Worm (Caenorhabditis elegans) whole organism, mixed stage, embryonic: Measurements from ENCODE around the gene R11G11.16.

ENCODE experiments used
- bed-3 ChIP-seq: fragments of 200-800 bp; sonication (Bioruptor generic); optimal IDR thresholded peaks from 3 replicates; lab custom pipeline; 2018; ENCODE audit warnings: mild to moderate bottlenecking, missing genetic modification characterization, moderate library complexity, missing compliant biosample characterization
- blmp-1 ChIP-seq: fragments of 150-350 bp; optimal IDR thresholded peaks from 2 replicates; lab custom pipeline; 2014; ENCODE audit warnings: missing biosample characterization, missing genetic modification characterization
- ceh-39 ChIP-seq: fragments of 150-350 bp; optimal IDR thresholded peaks from 2 replicates; lab custom pipeline; 2014; ENCODE audit warnings: missing biosample characterization, missing genetic modification characterization
- ceh-43 ChIP-seq: fragments of 200-800 bp; sonication (Bioruptor generic); optimal IDR thresholded peaks from 2 replicates; lab custom pipeline; 2018; ENCODE audit warnings: mild to moderate bottlenecking, missing genetic modification characterization, moderate library complexity, missing compliant biosample characterization
- ceh-83 ChIP-seq: fragments of 200-800 bp; sonication (Bioruptor generic); optimal IDR thresholded peaks from 2 replicates; lab custom pipeline; 2018; ENCODE audit warnings: mild to moderate bottlenecking, missing genetic modification characterization, missing compliant biosample characterization
- ces-1 ChIP-seq: fragments of 150-350 bp; optimal IDR thresholded peaks from 2 replicates; lab custom pipeline; 2014; ENCODE audit warnings: missing biosample characterization, missing genetic modification reagents, missing genetic modification characterization
- cnd-1 ChIP-seq: fragments of 200-800 bp; sonication (Bioruptor generic); optimal IDR thresholded peaks from 2 replicates; lab custom pipeline; 2018; ENCODE audit warnings: mild to moderate bottlenecking, missing genetic modification characterization, missing compliant biosample characterization
- drap-1 ChIP-seq: fragments of 200-800 bp; sonication (Bioruptor generic); optimal IDR thresholded peaks from 3 replicates; lab custom pipeline; 2018; ENCODE audit warnings: mild to moderate bottlenecking, missing genetic modification characterization, missing compliant biosample characterization
- elt-1 ChIP-seq: sonication (generic microtip); optimal IDR thresholded peaks from 2 replicates; lab custom pipeline; 2017; ENCODE audit warnings: missing genetic modification characterization, mild to moderate bottlenecking, missing compliant biosample characterization, antibody characterized with exemption, moderate library complexity, borderline replicate concordance; ENCODE audit not compliant: insufficient read depth
- elt-3 ChIP-seq: fragments of 150-350 bp; optimal IDR thresholded peaks from 2 replicates; lab custom pipeline; 2014; ENCODE audit warnings: missing biosample characterization, missing genetic modification characterization
- flh-1 ChIP-seq: fragments of 200-800 bp; sonication (Bioruptor generic); optimal IDR thresholded peaks from 2 replicates; lab custom pipeline; 2018; ENCODE audit warnings: mild to moderate bottlenecking, missing genetic modification characterization, moderate library complexity, missing compliant biosample characterization
- ham-2 ChIP-seq: fragments of 200-800 bp; sonication (Bioruptor generic); optimal IDR thresholded peaks from 2 replicates; lab custom pipeline; 2018; ENCODE audit warnings: mild to moderate bottlenecking, missing genetic modification characterization, missing compliant biosample characterization
- hlh-1 ChIP-seq: fragments of 150-350 bp; optimal IDR thresholded peaks from 2 replicates; lab custom pipeline; 2014; ENCODE audit warnings: missing biosample characterization, missing genetic modification reagents, missing genetic modification characterization
- lin-13 ChIP-seq: fragments of 150-350 bp; optimal IDR thresholded peaks from 2 replicates; lab custom pipeline; 2014; ENCODE audit warnings: missing biosample characterization, missing genetic modification characterization
- lin-32 ChIP-seq: fragments of 200-800 bp; sonication (Bioruptor generic); optimal IDR thresholded peaks from 2 replicates; lab custom pipeline; 2018; ENCODE audit warnings: mild to moderate bottlenecking, missing genetic modification characterization, missing compliant biosample characterization
- lsy-2 ChIP-seq: fragments of 150-350 bp; optimal IDR thresholded peaks from 2 replicates; lab custom pipeline; 2014; ENCODE audit warnings: missing biosample characterization, missing genetic modification characterization
- mab-5 ChIP-seq: fragments of 150-350 bp; optimal IDR thresholded peaks from 2 replicates; lab custom pipeline; 2014; ENCODE audit warnings: missing biosample characterization, missing genetic modification characterization
- mep-1 ChIP-seq: fragments of 150-350 bp; optimal IDR thresholded peaks from 2 replicates; lab custom pipeline; 2017; ENCODE audit warnings: missing biosample characterization, missing genetic modification reagents, missing genetic modification characterization, inconsistent platforms
- mls-2 ChIP-seq: sonication (generic microtip); optimal IDR thresholded peaks from 2 replicates; lab custom pipeline; 2016; ENCODE audit warnings: mild to moderate bottlenecking, missing genetic modification characterization, moderate library complexity, missing compliant biosample characterization
- nhr-12 ChIP-seq: fragments of 150-350 bp; optimal IDR thresholded peaks from 2 replicates; lab custom pipeline; 2014; ENCODE audit warnings: missing biosample characterization, missing genetic modification characterization
- nhr-2 ChIP-seq: fragments of 150-350 bp; optimal IDR thresholded peaks from 2 replicates; lab custom pipeline; 2014; ENCODE audit warnings: missing biosample characterization, missing genetic modification characterization
- nhr-237 ChIP-seq: fragments of 150-350 bp; optimal IDR thresholded peaks from 2 replicates; lab custom pipeline; 2014; ENCODE audit warnings: missing biosample characterization, missing genetic modification characterization
- nhr-28 ChIP-seq: fragments of 150-350 bp; optimal IDR thresholded peaks from 2 replicates; lab custom pipeline; 2014; ENCODE audit warnings: missing biosample characterization, missing genetic modification characterization
- nhr-76 ChIP-seq: sonication (generic microtip); optimal IDR thresholded peaks from 2 replicates; lab custom pipeline; 2017; ENCODE audit warnings: missing biosample characterization, missing genetic modification characterization
- pha-4 ChIP-seq: fragments of 150-350 bp; optimal IDR thresholded peaks from 2 replicates; lab custom pipeline; 2018; ENCODE audit warnings: missing biosample characterization, missing genetic modification reagents, missing genetic modification characterization
- sem-2 ChIP-seq: fragments of 200-800 bp; sonication (Bioruptor generic); optimal IDR thresholded peaks from 2 replicates; lab custom pipeline; 2018; ENCODE audit warnings: mild to moderate bottlenecking, missing genetic modification characterization, missing compliant biosample characterization
- snpc-4 ChIP-seq: fragments of 150-350 bp; optimal IDR thresholded peaks from 2 replicates; lab custom pipeline; 2014; ENCODE audit warnings: missing biosample characterization, missing genetic modification characterization
- sptf-1 ChIP-seq: sonication (generic microtip); optimal IDR thresholded peaks from 2 replicates; lab custom pipeline; 2017; ENCODE audit warnings: mild to moderate bottlenecking, missing genetic modification characterization, moderate library complexity, missing compliant biosample characterization
- tbx-8 ChIP-seq: fragments of 200-800 bp; sonication (Bioruptor generic); optimal IDR thresholded peaks from 2 replicates; lab custom pipeline; 2018; ENCODE audit warnings: mild to moderate bottlenecking, missing genetic modification characterization, moderate library complexity, missing compliant biosample characterization
- unc-120 ChIP-seq: sonication (generic microtip); optimal IDR thresholded peaks from 2 replicates; lab custom pipeline; 2017; ENCODE audit warnings: missing genetic modification characterization, missing compliant biosample characterization; ENCODE audit not compliant: poor library complexity, severe bottlenecking
- unc-62 ChIP-seq: fragments of 150-350 bp; optimal IDR thresholded peaks from 2 replicates; lab custom pipeline; 2014; ENCODE audit warnings: missing biosample characterization, missing genetic modification reagents, missing genetic modification characterization
- zip-8 ChIP-seq: fragments of 150-350 bp; optimal IDR thresholded peaks from 2 replicates; lab custom pipeline; 2014; ENCODE audit warnings: missing biosample characterization, missing genetic modification characterization
- ztf-11 ChIP-seq: fragments of 150-350 bp; optimal IDR thresholded peaks from 2 replicates; lab custom pipeline; 2014; ENCODE audit warnings: missing biosample characterization, missing genetic modification characterization

Gene R11G11.16

ce11 chrV:559940-560339 lies 35.0 kb upstream of the R11G11.16 start, which contains the start of gene srx-7:
TSS of gene srx-7 (plus strand) at chrV:560195.
- no peak for TF ChIP-seq hlh-1 (tag; lab: Kevin White, UChicago)
- no peak for TF ChIP-seq unc-120
- no peak for TF ChIP-seq ces-1 (GFP tag; lab: Kevin White, UChicago)
- TF ChIP-seq mab-5 (tag; lab: Kevin White, UChicago) = no peak
- no peak for TF ChIP-seq unc-62

DNA sequence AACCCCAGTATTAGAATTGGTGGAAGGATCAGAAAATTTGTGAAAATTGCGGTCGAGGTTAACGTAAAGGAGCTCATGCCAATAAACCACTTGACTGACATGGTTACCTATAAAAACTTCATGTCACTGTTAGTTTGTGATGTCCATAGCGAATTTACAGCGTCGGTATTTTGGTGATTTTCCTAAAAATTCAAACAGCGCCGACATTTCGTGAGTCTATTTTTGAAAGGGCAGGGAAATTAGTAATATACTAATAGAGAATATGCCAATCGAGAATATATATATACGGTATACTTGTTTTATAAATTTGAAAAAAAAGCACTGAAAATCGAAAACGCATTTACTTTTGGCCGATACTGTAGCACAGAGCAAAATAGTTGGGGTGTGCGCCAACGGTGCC lies 31.1 kb upstream of the R11G11.16 start, which contains the start of gene srx-8:
TSS of gene srx-8 (minus strand) at position 101 of the 400 bp plus-strand sequence.
- TF ChIP-seq ham-2 (GFP tag; lab: Kevin White, UChicago) = no peak
- TF ChIP-seq unc-120 = no peak
- no peak for TF ChIP-seq bed-3 (GFP tag; lab: Kevin White, UChicago)
- TF ChIP-seq mep-1 (tag; lab: Kevin White, UChicago) = no peak
- no peak for TF ChIP-seq pha-4 (tag; lab: Kevin White, UChicago)
- TF ChIP-seq lin-32 (GFP tag; lab: Kevin White, UChicago) = no peak
- TF ChIP-seq lin-13 (tag; lab: Kevin White, UChicago) = no peak
- TF ChIP-seq ztf-11 = no peak
- no peak for TF ChIP-seq sptf-1 (tag; lab: Kevin White, UChicago)
- TF ChIP-seq cnd-1 (tag; lab: Kevin White, UChicago) = no peak
- no peak for TF ChIP-seq mab-5 (tag; lab: Kevin White, UChicago)
- no peak for TF ChIP-seq nhr-2 (tag; lab: Kevin White, UChicago)
- no peak for TF ChIP-seq lsy-2 (tag; lab: Kevin White, UChicago)

- TF ChIP-seq mls-2 (tag; lab: Kevin White, UChicago) (no peak), nhr-12 (no peak), ceh-43 (no peak), bed-3 (GFP tag; lab: Kevin White, UChicago) (no peak), mep-1 (tag; lab: Kevin White, UChicago) (no peak), lsy-2 (tag; lab: Kevin White, UChicago) (no peak), ceh-39 (tag; lab: Kevin White, UChicago) (no peak), ceh-83 (GFP tag; lab: Kevin White, UChicago) (no peak), nhr-237 (tag; lab: Kevin White, UChicago) (no peak), flh-1 (no peak), lin-13 (tag; lab: Kevin White, UChicago) (no peak), tbx-8 (GFP tag; lab: Kevin White, UChicago) (no peak)
- TF ChIP-seq, all 35 proteins: peak for 0
Observed at ce11 chrV:553067-553466, 28.1 kb upstream of the R11G11.16 start, which contains the start of gene C14C6.8. TSS of gene C14C6.8 (minus strand) at chrV:553167.

ce11 chrV:552406-552805 lies 27.5 kb upstream of the R11G11.16 start:
- TF ChIP-seq lsy-2 (tag; lab: Kevin White, UChicago) = no peak
- TF ChIP-seq pha-4 (tag; lab: Kevin White, UChicago) = no peak
- no peak for TF ChIP-seq blmp-1 (tag; lab: Kevin White, UChicago)
- no peak for TF ChIP-seq ztf-11
- no peak for TF ChIP-seq nhr-2 (tag; lab: Kevin White, UChicago)
- no peak for TF ChIP-seq nhr-76
- no peak for TF ChIP-seq mab-5 (tag; lab: Kevin White, UChicago)
- no peak for TF ChIP-seq unc-62
- no peak for TF ChIP-seq elt-3
- no peak for TF ChIP-seq ceh-83 (GFP tag; lab: Kevin White, UChicago)
- TF ChIP-seq mep-1 (tag; lab: Kevin White, UChicago) = no peak
- no peak for TF ChIP-seq drap-1 (GFP tag; lab: Kevin White, UChicago)
- no peak for TF ChIP-seq sem-2
- TF ChIP-seq sptf-1 (tag; lab: Kevin White, UChicago) = no peak
- no peak for TF ChIP-seq nhr-28 (tag; lab: Kevin White, UChicago)
- no peak for TF ChIP-seq unc-120
- TF ChIP-seq ham-2 (GFP tag; lab: Kevin White, UChicago) = no peak
- no peak for TF ChIP-seq lin-32 (GFP tag; lab: Kevin White, UChicago)
- TF ChIP-seq tbx-8 (GFP tag; lab: Kevin White, UChicago) = no peak

DNA sequence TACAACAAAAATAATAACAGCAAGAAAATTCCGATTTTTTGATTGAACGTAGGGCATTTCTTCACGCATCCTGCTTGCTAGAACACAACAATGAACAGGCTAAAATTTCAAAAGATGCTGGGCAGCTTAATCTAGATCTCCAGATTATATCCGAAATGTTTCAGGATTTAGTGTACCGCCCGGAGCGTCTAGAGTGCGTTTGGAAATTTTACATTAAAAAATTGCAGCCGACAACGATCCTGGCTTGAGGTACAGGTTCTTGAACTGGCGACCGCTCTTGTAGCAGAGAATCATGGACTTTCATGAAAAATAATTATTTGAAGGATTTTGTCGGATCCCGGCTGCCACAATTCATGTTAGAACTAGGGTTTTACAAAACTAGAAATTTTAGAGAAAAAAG lies 23.0 kb upstream of the R11G11.16 start, which contains the start of gene C14C6.6:
TSS of gene C14C6.6 (minus strand) at position 101 of the 400 bp plus-strand sequence.
- TF ChIP-seq snpc-4 (tag; lab: Kevin White, UChicago) (no peak), unc-120 (no peak), cnd-1 (tag; lab: Kevin White, UChicago) (no peak), elt-1 (tag; lab: Kevin White, UChicago) (no peak), mep-1 (tag; lab: Kevin White, UChicago) (no peak), ham-2 (GFP tag; lab: Kevin White, UChicago) (no peak), drap-1 (GFP tag; lab: Kevin White, UChicago) (no peak), ceh-83 (GFP tag; lab: Kevin White, UChicago) (no peak), nhr-76 (no peak), tbx-8 (GFP tag; lab: Kevin White, UChicago) (no peak), pha-4 (tag; lab: Kevin White, UChicago) (no peak), mab-5 (tag; lab: Kevin White, UChicago) (no peak), nhr-2 (tag; lab: Kevin White, UChicago) (no peak), zip-8 (tag; lab: Kevin White, UChicago) (no peak)
- TF ChIP-seq, all 35 proteins: peak for 0
